Fruit fly (Drosophila melanogaster): Measurements from ENCODE around the gene CG6833.

- TF ChIP-seq CG1621 (tag; optimal IDR thresholded peaks at IDR 0.05) (peak; percentile 50), net (GFP tag; optimal IDR thresholded peaks at IDR 0.05) (no peak), Smox (GFP tag; optimal IDR thresholded peaks at IDR 0.05) (no peak), OdsH (GFP tag; optimal IDR thresholded peaks at IDR 0.05) (no peak), CG8119 (GFP tag; IDR thresholded peaks at IDR 0.05) (peak; percentile 75), Blimp-1 (GFP tag; optimal IDR thresholded peaks at IDR 0.05) (no peak), CG31627 (GFP tag; optimal IDR thresholded peaks at IDR 0.05) (peak; percentile 87), achi (GFP tag; optimal IDR thresholded peaks at IDR 0.05) (no peak), CG7368 (GFP tag; optimal IDR thresholded peaks at IDR 0.05) (peak; percentile 56), CG11294 (GFP tag; IDR thresholded peaks at IDR 0.05) (no peak; the same call in 1 of the 2 replicates), fkh (GFP tag; optimal IDR thresholded peaks at IDR 0.05) (no peak), Lpt (GFP tag; optimal IDR thresholded peaks at IDR 0.05) (no peak), CG16779 (tag; optimal IDR thresholded peaks at IDR 0.05) (no peak)
These were observed 1.3 kb upstream of the CG6833 start, which contains the start of gene Neurl4 for dm6 chr3L:14049620-14050253.
